Worm (Caenorhabditis elegans) whole organism, late embryonic: Measurements from ENCODE around the gene dur-1.

Source experiments
- K02D7.2 ChIP-seq: sonication (generic microtip); optimal IDR thresholded peaks from 2 replicates; lab custom pipeline; 2017; ENCODE audit warnings: mild to moderate bottlenecking, missing genetic modification characterization, missing compliant biosample characterization
- pax-1 ChIP-seq: fragments of 150-350 bp; optimal IDR thresholded peaks from 2 replicates; lab custom pipeline; 2014; ENCODE audit warnings: missing biosample characterization, missing genetic modification characterization
- pha-4 ChIP-seq: fragments of 150-350 bp; optimal IDR thresholded peaks from 2 replicates; lab custom pipeline; 2018; ENCODE audit warnings: missing biosample characterization, missing genetic modification reagents, missing genetic modification characterization
- tbx-2 ChIP-seq: sonication (generic microtip); optimal IDR thresholded peaks from 2 replicates; lab custom pipeline; 2016; ENCODE audit warnings: missing genetic modification characterization, missing compliant biosample characterization

- TF ChIP-seq pha-4 (tag; lab: Kevin White, UChicago) (no peak), K02D7.2 (tag; lab: Kevin White, UChicago) (no peak), tbx-2 (tag; lab: Kevin White, UChicago) (no peak), pax-1 (no peak)
These were observed 46.4 kb upstream of the dur-1 start, which contains the start of gene C47E12.9 for ce11 chrIV:9974392-9974791.
